Worm (Caenorhabditis elegans) whole organism, L4/young adult: ENCODE measurements around the gene C34B4.4.

Experiments used
- dao-5 ChIP-seq: sonication (generic microtip); optimal IDR thresholded peaks from 2 replicates; lab custom pipeline; 2016; ENCODE audit warnings: missing genotype, missing genetic modification characterization, moderate library complexity, missing compliant biosample characterization
- him-1 ChIP-seq: sonication (generic microtip); optimal IDR thresholded peaks from 2 replicates; lab custom pipeline; 2016; ENCODE audit warnings: missing genotype, missing genetic modification reagents, missing genetic modification characterization, missing compliant biosample characterization

DNA sequence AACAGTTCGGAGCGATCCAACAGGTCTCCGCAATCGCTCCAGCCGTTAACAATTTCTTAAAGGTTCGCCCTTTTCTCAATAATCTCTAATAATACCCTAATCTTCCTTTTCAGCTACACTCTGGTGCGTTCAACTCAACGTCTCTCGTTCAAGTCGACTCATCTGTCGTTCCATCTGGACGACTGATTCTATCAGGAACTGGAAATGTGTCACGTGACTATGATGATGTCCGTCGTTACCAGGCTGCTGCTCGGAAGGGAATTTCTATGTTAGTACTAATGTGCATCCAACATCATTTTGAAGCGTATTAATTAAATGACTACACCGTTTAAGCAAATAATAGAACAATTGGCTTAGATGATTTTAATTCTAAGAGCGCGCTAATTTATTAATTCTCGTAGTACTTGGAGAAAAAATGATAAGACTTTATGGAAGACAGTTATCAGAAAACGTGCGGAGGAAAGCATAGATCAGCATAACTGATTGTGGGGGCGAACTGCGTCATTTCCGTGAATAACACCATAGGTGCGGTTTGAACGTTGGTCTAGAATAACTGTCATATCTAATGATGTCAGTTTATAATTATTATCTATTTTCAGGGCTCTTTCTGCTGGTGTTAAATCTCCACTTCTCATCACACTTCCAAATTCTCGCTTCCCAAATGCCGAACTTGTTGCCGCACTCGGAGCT is 46.2 kb upstream of the C34B4.4 start:
- TF ChIP-seq dao-5 (tag; lab: Kevin White, UChicago) (no peak), him-1 (tag; lab: Kevin White, UChicago) (no peak)
